Worm (Caenorhabditis elegans) whole organism, early embryonic: ENCODE data around the gene D1005.10.

Source experiments
- B0310.2 ChIP-seq: sonication (generic microtip); optimal IDR thresholded peaks from 2 replicates; lab custom pipeline; 2016; ENCODE audit warnings: mild to moderate bottlenecking, missing genetic modification characterization, missing compliant biosample characterization
- F13C5.2 ChIP-seq: sonication (generic microtip); optimal IDR thresholded peaks from 2 replicates; lab custom pipeline; 2017; ENCODE audit warnings: mild to moderate bottlenecking, missing genetic modification characterization, inconsistent platforms, missing compliant biosample characterization
- ama-1 ChIP-seq: fragments of 150-350 bp; optimal IDR thresholded peaks from 2 replicates; lab custom pipeline; 2014
- ceh-36 ChIP-seq: sonication (generic microtip); optimal IDR thresholded peaks from 2 replicates; lab custom pipeline; 2016; ENCODE audit warnings: missing genetic modification characterization, inconsistent platforms, missing compliant biosample characterization
- flt-1 ChIP-seq: fragments of 200-800 bp; sonication (Bioruptor generic); IDR thresholded peaks from 2 replicates; pipeline ENCODE4 v1.3.6; 2022; ENCODE audit warnings: missing genetic modification characterization, missing compliant biosample characterization
- hmg-4 ChIP-seq: fragments of 200-800 bp; sonication (Bioruptor generic); optimal IDR thresholded peaks from 2 replicates; lab custom pipeline; 2018; ENCODE audit warnings: mild to moderate bottlenecking, missing genetic modification characterization, missing compliant biosample characterization
- hnd-1 ChIP-seq: sonication (generic microtip); optimal IDR thresholded peaks from 2 replicates; lab custom pipeline; 2016; ENCODE audit warnings: missing genetic modification characterization, missing compliant biosample characterization
- sea-1 ChIP-seq: fragments of 200-800 bp; sonication (Bioruptor generic); conservative IDR thresholded peaks from 2 replicates; pipeline ENCODE4 v1.3.6; 2022; ENCODE audit warnings: missing genetic modification characterization, missing compliant biosample characterization
- tbx-37 ChIP-seq: fragments of 200-800 bp; sonication (Bioruptor generic); conservative IDR thresholded peaks from 2 replicates; pipeline ENCODE4 v1.3.6; 2022; ENCODE audit warnings: missing genetic modification reagents, missing genetic modification characterization, missing compliant biosample characterization

ce11 chrX:1535261-1535660 is 49.3 kb upstream of the D1005.10 start, which contains the start of gene K06A9.3:
- TF ChIP-seq F13C5.2 (tag; lab: Kevin White, UChicago) (no peak), ama-1 (lab: Kevin White, UChicago) (no peak), hmg-4 (GFP tag; lab: Kevin White, UChicago) (no peak), flt-1 (no peak), hnd-1 (tag; lab: Kevin White, UChicago) (no peak), sea-1 (GFP tag; lab: Robert Waterston, UW) (no peak), ceh-36 (tag; lab: Kevin White, UChicago) (no peak), tbx-37 (GFP tag; lab: Robert Waterston, UW) (no peak), B0310.2 (tag; lab: Kevin White, UChicago) (no peak)
